Fruit fly (Drosophila melanogaster) whole organism, embryonic: ENCODE measurements around the gene Vha68-3.
A peak's percentile ranks its signal among the peaks of the same experiment; 100 is the strongest.

Experiments
- CG10209 ChIP-seq: fragments of 200-800 bp; sonication (Bioruptor generic); optimal IDR thresholded peaks from 3 replicates; lab custom pipeline; 2017; ENCODE audit warnings: missing biosample characterization, mild to moderate bottlenecking, missing genetic modification characterization, missing genetic modification reagents
- CG10959 ChIP-seq: fragments of 200-800 bp; sonication (Bioruptor generic); IDR thresholded peaks from 2 replicates; pipeline ENCODE4 v1.3.6; 2022; ENCODE audit warnings: missing biosample characterization, missing genetic modification characterization
- CG12155 ChIP-seq: fragments of 200-800 bp; sonication (Bioruptor generic); optimal IDR thresholded peaks from 3 replicates; lab custom pipeline; 2016; ENCODE audit warnings: missing biosample characterization, missing genetic modification characterization
- CG12219 ChIP-seq: fragments of 200-800 bp; sonication (Bioruptor generic); optimal IDR thresholded peaks from 3 replicates; lab custom pipeline; 2018; ENCODE audit warnings: missing biosample characterization, mild to moderate bottlenecking, missing genetic modification characterization
- CG12744 ChIP-seq: fragments of 200-800 bp; sonication (Bioruptor generic); optimal IDR thresholded peaks from 2 replicates; lab custom pipeline; 2016; ENCODE audit warnings: missing biosample characterization, missing genetic modification characterization
- CG13775 ChIP-seq: fragments of 200-800 bp; sonication (Bioruptor generic); optimal IDR thresholded peaks from 3 replicates; lab custom pipeline; 2017; ENCODE audit warnings: missing biosample characterization, mild to moderate bottlenecking, missing genetic modification characterization
- CG1529 ChIP-seq: fragments of 200-800 bp; sonication (Bioruptor generic); optimal IDR thresholded peaks from 3 replicates; lab custom pipeline; 2018; ENCODE audit warnings: missing biosample characterization, missing genetic modification characterization
- CG18262 ChIP-seq: fragments of 200-800 bp; optimal IDR thresholded peaks from 3 replicates; lab custom pipeline; 2019; ENCODE audit warnings: missing biosample characterization, mild to moderate bottlenecking, missing genetic modification characterization, moderate library complexity
- CG2129 ChIP-seq: fragments of 200-800 bp; sonication (Bioruptor generic); IDR thresholded peaks from 2 replicates; pipeline ENCODE4 v1.3.6; 2022; ENCODE audit warnings: missing biosample characterization, missing genetic modification characterization; ENCODE audit not compliant: partially characterized antibody
- CG34224 ChIP-seq: fragments of 200-800 bp; sonication (Bioruptor generic); IDR thresholded peaks from 3 replicates; pipeline ENCODE4 v1.3.6; 2022; ENCODE audit warnings: missing biosample characterization, missing genetic modification characterization; ENCODE audit not compliant: partially characterized antibody
- CG34422 ChIP-seq: fragments of 200-800 bp; sonication (Bioruptor generic); IDR thresholded peaks from 3 replicates; pipeline ENCODE4 v1.3.6; 2022; ENCODE audit warnings: missing biosample characterization, missing genetic modification characterization
- CG3995 ChIP-seq: fragments of 200-800 bp; sonication (Bioruptor generic); optimal IDR thresholded peaks from 3 replicates; lab custom pipeline; 2016; ENCODE audit warnings: missing biosample characterization, missing genetic modification characterization
- CG4328 ChIP-seq: fragments of 200-800 bp; sonication (Bioruptor generic); optimal IDR thresholded peaks from 3 replicates; lab custom pipeline; 2017; ENCODE audit warnings: missing biosample characterization, missing genetic modification reagents, missing genetic modification characterization
- CG4617 ChIP-seq: fragments of 200-800 bp; sonication (Bioruptor generic); optimal IDR thresholded peaks from 3 replicates; lab custom pipeline; 2016; ENCODE audit warnings: missing biosample characterization, missing genetic modification characterization, borderline replicate concordance
- CG7556 ChIP-seq: fragments of 200-800 bp; sonication (Bioruptor generic); optimal IDR thresholded peaks from 2 replicates; lab custom pipeline; 2017; ENCODE audit warnings: missing biosample characterization, mild to moderate bottlenecking, missing genetic modification characterization
- CG7928 ChIP-seq: fragments of 200-800 bp; sonication (Bioruptor generic); optimal IDR thresholded peaks from 2 replicates; lab custom pipeline; 2017; ENCODE audit warnings: missing biosample characterization, mild to moderate bottlenecking, missing genetic modification characterization
- CG8290 ChIP-seq, 3 experiments: fragments of 200-800 bp; sonication (Bioruptor generic); optimal IDR thresholded peaks; 2 replicates each; lab custom pipeline; 2016 to 2019; ENCODE audit warnings: missing biosample characterization in 3 of 3, missing genetic modification characterization in 3 of 3, mild to moderate bottlenecking in 2 of 3, moderate library complexity in 1 of 3
- D ChIP-seq, 2 experiments: fragments of 200-800 bp in 1 of 2; fragments of >200 bp in 1 of 2; sonication (Bioruptor generic) in 1 of 2; optimal IDR thresholded peaks; 2 replicates in 1 of 2; 3 replicates in 1 of 2; lab custom pipeline; 2017; ENCODE audit warnings: mild to moderate bottlenecking in 1 of 2, missing biosample characterization in 1 of 2, missing genetic modification characterization in 1 of 2, missing genetic modification reagents in 1 of 2
- Dref ChIP-seq: fragments of 200-800 bp; sonication (Bioruptor generic); IDR thresholded peaks from 2 replicates; pipeline ENCODE4 v1.3.6; 2022; ENCODE audit warnings: missing biosample characterization, missing genetic modification characterization
- E2f1 ChIP-seq: fragments of 200-800 bp; sonication (Bioruptor generic); IDR thresholded peaks from 2 replicates; pipeline ENCODE4 v1.3.6; 2022; ENCODE audit warnings: missing biosample characterization, missing genetic modification characterization
- Fer3 ChIP-seq: fragments of 200-800 bp; sonication (Bioruptor generic); optimal IDR thresholded peaks from 2 replicates; lab custom pipeline; 2018; ENCODE audit warnings: missing biosample characterization, mild to moderate bottlenecking, missing genetic modification characterization, moderate library complexity
- Lhr ChIP-seq: fragments of 200-800 bp; sonication (Bioruptor generic); optimal IDR thresholded peaks from 3 replicates; lab custom pipeline; 2017; ENCODE audit warnings: mild to moderate bottlenecking, missing biosample characterization, missing genetic modification reagents, missing genetic modification characterization
- Sin3A ChIP-seq: fragments of >200 bp; optimal IDR thresholded peaks from 2 replicates; lab custom pipeline; 2018
- Trl ChIP-seq, 3 experiments: fragments of >200 bp in 2 of 3; fragments of 200-800 bp in 1 of 3; sonication (Bioruptor generic) in 1 of 3; optimal IDR thresholded peaks; 2 replicates in 1 of 3; 3 replicates in 2 of 3; lab custom pipeline; 2016 to 2017; ENCODE audit warnings: missing biosample characterization in 1 of 3, missing genetic modification characterization in 1 of 3
- Xrp1 ChIP-seq: fragments of 200-800 bp; sonication (Bioruptor generic); IDR thresholded peaks from 2 replicates; pipeline ENCODE4 v1.3.6; 2022; ENCODE audit warnings: missing biosample characterization, missing genetic modification characterization
- YL-1 ChIP-seq: fragments of 200-800 bp; sonication (Bioruptor generic); optimal IDR thresholded peaks from 3 replicates; lab custom pipeline; 2017; ENCODE audit warnings: missing biosample characterization, mild to moderate bottlenecking, missing genetic modification characterization
- ac ChIP-seq: fragments of 200-800 bp; sonication (Bioruptor generic); optimal IDR thresholded peaks from 3 replicates; lab custom pipeline; 2017; ENCODE audit warnings: missing biosample characterization, mild to moderate bottlenecking, missing genetic modification characterization
- ap ChIP-seq: fragments of 200-800 bp; sonication (Bioruptor generic); IDR thresholded peaks from 2 replicates; pipeline ENCODE4 v1.3.6; 2022; ENCODE audit warnings: missing biosample characterization, missing genetic modification characterization
- bcd ChIP-seq: fragments of 200-800 bp; sonication (Bioruptor generic); optimal IDR thresholded peaks from 2 replicates; lab custom pipeline; 2017; ENCODE audit warnings: missing biosample characterization, mild to moderate bottlenecking, missing genetic modification characterization
- bsh ChIP-seq, 2 experiments: fragments of 200-800 bp; sonication (Bioruptor generic); optimal IDR thresholded peaks; 2 replicates each; lab custom pipeline; 2017 to 2018; ENCODE audit warnings: mild to moderate bottlenecking in 2 of 2, missing biosample characterization in 2 of 2, missing genetic modification characterization in 2 of 2, moderate library complexity in 1 of 2
- chif ChIP-seq, 2 experiments: fragments of 200-800 bp; sonication (Bioruptor generic); optimal IDR thresholded peaks; 3 replicates each; lab custom pipeline; 2016; ENCODE audit warnings: missing biosample characterization in 2 of 2, missing genetic modification characterization in 2 of 2
- crp ChIP-seq, 2 experiments: fragments of 200-800 bp; sonication (Bioruptor generic); optimal IDR thresholded peaks; 2 replicates in 1 of 2; 3 replicates in 1 of 2; lab custom pipeline; 2017; ENCODE audit warnings: missing biosample characterization in 2 of 2, missing genetic modification characterization in 2 of 2, mild to moderate bottlenecking in 1 of 2, moderate library complexity in 1 of 2
- dm ChIP-seq: fragments of 200-800 bp; sonication (Bioruptor generic); optimal IDR thresholded peaks from 3 replicates; lab custom pipeline; 2016; ENCODE audit warnings: missing biosample characterization, missing genetic modification characterization
- exex ChIP-seq: fragments of 200-800 bp; sonication (Bioruptor generic); optimal IDR thresholded peaks from 4 replicates; lab custom pipeline; 2018; ENCODE audit warnings: missing biosample characterization, mild to moderate bottlenecking, missing genetic modification characterization, moderate library complexity
- gt ChIP-seq: fragments of 200-800 bp; sonication (Bioruptor generic); IDR thresholded peaks from 2 replicates; pipeline ENCODE4 v1.3.6; 2022; ENCODE audit warnings: missing biosample characterization, missing genetic modification characterization
- hb ChIP-seq: fragments of 200-800 bp; sonication (Bioruptor generic); IDR thresholded peaks from 3 replicates; pipeline ENCODE4 v1.3.6; 2022; ENCODE audit warnings: missing biosample characterization, missing genetic modification characterization; ENCODE audit not compliant: partially characterized antibody
- kah ChIP-seq: fragments of 200-800 bp; sonication (Bioruptor generic); optimal IDR thresholded peaks from 2 replicates; lab custom pipeline; 2018; ENCODE audit warnings: missing biosample characterization, mild to moderate bottlenecking, missing genetic modification characterization
- lbe ChIP-seq: fragments of 200-800 bp; sonication (Bioruptor generic); optimal IDR thresholded peaks from 2 replicates; lab custom pipeline; 2016; ENCODE audit warnings: missing biosample characterization, mild to moderate bottlenecking, missing genetic modification characterization
- rib ChIP-seq: fragments of 200-800 bp; sonication (Bioruptor generic); IDR thresholded peaks from 2 replicates; pipeline ENCODE4 v1.3.6; 2022; ENCODE audit warnings: missing biosample characterization, missing genetic modification characterization
- run ChIP-seq: fragments of 200-800 bp; sonication (Bioruptor generic); optimal IDR thresholded peaks from 3 replicates; lab custom pipeline; 2018; ENCODE audit warnings: missing biosample characterization, mild to moderate bottlenecking, missing genetic modification characterization
- sob ChIP-seq: fragments of 200-800 bp; sonication (Bioruptor generic); IDR thresholded peaks from 2 replicates; pipeline ENCODE4 v1.3.6; 2022; ENCODE audit warnings: missing biosample characterization, missing genetic modification characterization
- stc ChIP-seq: fragments of 200-800 bp; sonication (Bioruptor generic); IDR thresholded peaks from 2 replicates; pipeline ENCODE4 v1.3.6; 2022; ENCODE audit warnings: missing biosample characterization, missing genetic modification characterization
- tgo ChIP-seq: fragments of 200-800 bp; sonication (Bioruptor generic); IDR thresholded peaks from 3 replicates; pipeline ENCODE4 v1.3.6; 2022; ENCODE audit warnings: missing biosample characterization, missing genetic modification characterization
- tin ChIP-seq: fragments of 200-800 bp; sonication (Bioruptor generic); optimal IDR thresholded peaks from 3 replicates; lab custom pipeline; 2016; ENCODE audit warnings: missing biosample characterization, missing genetic modification characterization
- tll ChIP-seq, 2 experiments: fragments of 200-800 bp in 1 of 2; fragments of >200 bp in 1 of 2; sonication (Bioruptor generic) in 1 of 2; optimal IDR thresholded peaks; 2 replicates each; lab custom pipeline; 2017 to 2019; ENCODE audit warnings: missing biosample characterization in 2 of 2, missing genetic modification characterization in 2 of 2, mild to moderate bottlenecking in 1 of 2, moderate library complexity in 1 of 2
- trh ChIP-seq: fragments of 200-800 bp; sonication (Bioruptor generic); optimal IDR thresholded peaks from 2 replicates; lab custom pipeline; 2016; ENCODE audit warnings: missing biosample characterization, missing genetic modification characterization
- usp ChIP-seq: fragments of >200 bp; optimal IDR thresholded peaks from 2 replicates; lab custom pipeline; 2017; ENCODE audit warnings: missing biosample characterization, missing genetic modification characterization

The Vha68-3 gene

DNA sequence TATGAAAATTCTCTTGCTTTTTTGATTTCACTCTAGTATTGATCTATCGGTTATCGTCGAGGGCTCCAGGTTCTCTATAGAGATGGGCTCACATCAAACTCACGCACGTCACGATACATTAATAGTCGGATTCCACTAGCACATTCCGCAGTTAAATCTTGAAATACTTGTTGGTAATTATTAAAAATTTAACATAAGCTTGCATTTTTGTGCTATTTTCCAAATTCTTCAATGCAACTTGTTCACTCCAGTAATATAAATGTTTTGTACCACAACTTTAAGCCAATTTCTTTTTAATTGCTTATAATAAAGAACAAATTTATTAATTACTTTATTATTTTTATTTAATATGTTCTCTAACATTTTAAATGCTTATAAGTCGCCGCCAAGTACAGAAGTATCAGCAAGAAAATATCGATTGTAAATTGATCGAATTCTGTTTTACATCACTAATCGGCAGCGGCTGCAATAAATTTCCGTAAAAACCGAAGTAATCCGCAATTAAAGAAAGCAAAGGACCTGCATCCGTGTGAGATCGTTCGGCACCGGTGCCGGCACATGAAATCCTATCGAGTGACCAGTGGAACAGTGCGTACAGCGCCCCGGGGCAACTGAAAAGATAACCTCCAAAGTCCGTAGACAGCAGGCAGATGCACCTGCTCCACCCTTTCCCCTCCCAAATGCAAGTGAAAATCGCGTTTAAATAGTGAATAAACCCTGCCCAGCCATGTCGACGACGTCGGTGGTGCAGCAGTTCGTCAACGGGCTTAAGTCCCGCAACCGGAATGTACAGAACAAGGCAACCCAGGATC, 25.7 kb downstream of the Vha68-3 start, which contains the start of the genes Vha68-1 and mTor:
Vha68-1 (minus strand) TSS at position 49 of the 812 bp plus-strand sequence.
mTor (plus strand) TSS at position 422 of the 812 bp plus-strand sequence.
- TF ChIP-seq CG12219 (GFP tag; lab: Kevin White, UChicago) (no peak), CG3995 (GFP tag; lab: Kevin White, UChicago) (peak; percentile 37), Lhr (peak; percentile 46), sob (GFP tag; lab: Robert Waterston, UW) (peak; percentile 84), CG7556 (GFP tag; lab: Kevin White, UChicago) (no peak), Fer3 (tag; lab: Kevin White, UChicago) (peak; percentile 81), CG10209 (GFP tag; lab: Kevin White, UChicago) (peak; percentile 81), kah (GFP tag; lab: Kevin White, UChicago) (no peak), ap (GFP tag; lab: Robert Waterston, UW) (0 out of 2 replicates have a peak, but pooled peaks have one; percentile 23), lbe (GFP tag; lab: Kevin White, UChicago) (no peak), CG8290 (GFP tag; optimal IDR thresholded peaks at IDR 0.05; lab: Kevin White, UChicago) (no peak), CG8290 (tag; optimal IDR thresholded peaks at IDR 0.05; lab: Kevin White, UChicago) (no peak), CG12155 (GFP tag; lab: Kevin White, UChicago) (peak; percentile 80), CG13775 (GFP tag; lab: Kevin White, UChicago) (peak; percentile 83), usp (GFP tag; lab: Kevin White, UChicago) (no peak), stc (GFP tag; lab: Robert Waterston, UW) (no peak), tll (GFP tag; optimal IDR thresholded peaks at IDR 0.05; lab: Kevin White, UChicago) (no peak), CG34224 (GFP tag; lab: Robert Waterston, UW) (peak; percentile 71), CG18262 (tag; lab: Kevin White, UChicago) (no peak), tin (GFP tag; lab: Kevin White, UChicago) (peak; percentile 76), CG2129 (no peak), dm (GFP tag; lab: Kevin White, UChicago) (peak; percentile 41), Dref (GFP tag; lab: Robert Waterston, UW) (peak; percentile 86), rib (GFP tag; lab: Robert Waterston, UW) (peak; percentile 61), CG34422 (GFP tag; lab: Robert Waterston, UW) (peak; percentile 74; the same call in 2 of the 3 replicates), bsh (GFP tag; optimal IDR thresholded peaks at IDR 0.05; lab: Kevin White, UChicago) (peak in 1 of 2 experiments; percentile 72), gt (GFP tag; lab: Robert Waterston, UW) (no peak), CG1529 (GFP tag; lab: Kevin White, UChicago) (no peak), chif (GFP tag; optimal IDR thresholded peaks at IDR 0.05; lab: Kevin White, UChicago) (peak; percentile 65 to 70), E2f1 (peak; percentile 79), Trl (optimal IDR thresholded peaks at IDR 0.05; lab: Kevin White, UChicago) (no peak), Trl (GFP tag; optimal IDR thresholded peaks at IDR 0.05; lab: Kevin White, UChicago) (peak; percentile 82), YL-1 (GFP tag; lab: Kevin White, UChicago) (no peak), D (optimal IDR thresholded peaks at IDR 0.05; lab: Kevin White, UChicago) (no peak), D (GFP tag; optimal IDR thresholded peaks at IDR 0.05; lab: Kevin White, UChicago) (peak; percentile 42), ac (GFP tag; lab: Kevin White, UChicago) (no peak), CG12744 (GFP tag; lab: Kevin White, UChicago) (no peak), exex (tag; lab: Kevin White, UChicago) (no peak), CG4617 (peak; percentile 3), CG10959 (GFP tag; lab: Robert Waterston, UW) (peak; percentile 32; the same call in 1 of the 2 replicates), hb (peak; percentile 84), run (tag; lab: Kevin White, UChicago) (no peak), CG4328 (GFP tag; lab: Kevin White, UChicago) (peak; percentile 45), Xrp1 (peak; percentile 75), tgo (peak; percentile 83), crp (GFP tag; optimal IDR thresholded peaks at IDR 0.05; lab: Kevin White, UChicago) (peak in 1 of 2 experiments; percentile 36), Sin3A (peak; percentile 1), bcd (peak; percentile 83), trh (GFP tag; lab: Kevin White, UChicago) (peak; percentile 50), CG7928 (GFP tag; lab: Kevin White, UChicago) (peak; percentile 90)
